Worm (Caenorhabditis elegans) whole organism, L4 larva: ENCODE measurements around the gene far-8.

ENCODE experiments used
- F44E2.7 ChIP-seq: fragments of 200-800 bp; sonication (Bioruptor generic); IDR thresholded peaks from 2 replicates; pipeline ENCODE4 v2.1.2; 2022; ENCODE audit warnings: missing genetic modification characterization, missing compliant biosample characterization
- F49E8.2 ChIP-seq: sonication (generic microtip); optimal IDR thresholded peaks from 2 replicates; lab custom pipeline; 2016; ENCODE audit warnings: missing compliant biosample characterization, mild to moderate bottlenecking, missing genetic modification characterization, borderline replicate concordance
- R02D3.7 ChIP-seq: fragments of 150-350 bp; sonication (generic microtip); optimal IDR thresholded peaks from 3 replicates; lab custom pipeline; 2014; ENCODE audit warnings: missing biosample characterization, missing genetic modification characterization
- Y105C5A.15 ChIP-seq: fragments of 200-800 bp; sonication (Bioruptor generic); IDR thresholded peaks from 2 replicates; pipeline ENCODE4 v1.3.6; 2022; ENCODE audit warnings: missing genetic modification characterization, missing compliant biosample characterization
- Y48G9A.11 ChIP-seq: fragments of 200-800 bp; sonication (Bioruptor generic); IDR thresholded peaks from 2 replicates; pipeline ENCODE4 v1.3.6; 2022; ENCODE audit warnings: missing genetic modification reagents, missing genetic modification characterization, missing compliant biosample characterization
- Y5F2A.4 ChIP-seq: fragments of 200-800 bp; sonication (Bioruptor generic); optimal IDR thresholded peaks from 2 replicates; lab custom pipeline; 2018; ENCODE audit warnings: mild to moderate bottlenecking, missing genetic modification characterization, missing compliant biosample characterization
- ZK546.5 ChIP-seq, 2 experiments: sonication (generic microtip); optimal IDR thresholded peaks; 2 replicates each; lab custom pipeline; 2017; ENCODE audit warnings: missing biosample characterization in 2 of 2, missing genetic modification characterization in 2 of 2
- aly-2 ChIP-seq: sonication (generic microtip); optimal IDR thresholded peaks from 2 replicates; lab custom pipeline; 2018; ENCODE audit warnings: missing biosample characterization, missing genetic modification characterization
- attf-4 ChIP-seq: sonication (generic microtip); optimal IDR thresholded peaks from 3 replicates; lab custom pipeline; 2017; ENCODE audit warnings: missing biosample characterization, missing genetic modification characterization
- ceh-20 ChIP-seq: fragments of 200-800 bp; sonication (Bioruptor generic); IDR thresholded peaks from 2 replicates; pipeline ENCODE4 v1.3.6; 2022; ENCODE audit warnings: missing genetic modification reagents, missing genetic modification characterization, missing compliant biosample characterization
- ceh-32 ChIP-seq: sonication (generic microtip); optimal IDR thresholded peaks from 2 replicates; lab custom pipeline; 2016; ENCODE audit warnings: mild to moderate bottlenecking, missing genetic modification characterization, missing compliant biosample characterization; ENCODE audit not compliant: poor library complexity
- ceh-44 ChIP-seq: fragments of 200-800 bp; sonication (Bioruptor generic); IDR thresholded peaks from 2 replicates; pipeline ENCODE4 v1.3.6; 2022; ENCODE audit warnings: missing genetic modification reagents, missing genetic modification characterization, missing compliant biosample characterization
- ceh-62 ChIP-seq: sonication (generic microtip); optimal IDR thresholded peaks from 2 replicates; lab custom pipeline; 2017; ENCODE audit warnings: missing biosample characterization, missing genetic modification characterization
- ctbp-1 ChIP-seq: fragments of 200-800 bp; sonication (Bioruptor generic); IDR thresholded peaks from 2 replicates; pipeline ENCODE4 v1.3.6; 2022; ENCODE audit warnings: missing genetic modification reagents, missing genetic modification characterization, missing compliant biosample characterization
- daf-16 ChIP-seq, 3 experiments: sonication (generic microtip); optimal IDR thresholded peaks; 2 replicates each; lab custom pipeline; 2016 to 2017; ENCODE audit warnings: missing genetic modification characterization in 3 of 3, missing genetic modification reagents in 3 of 3, mild to moderate bottlenecking in 2 of 3, missing compliant biosample characterization in 2 of 3, missing biosample characterization in 1 of 3, moderate library complexity in 1 of 3
- daf-19 ChIP-seq: fragments of 200-800 bp; sonication (Bioruptor generic); conservative IDR thresholded peaks from 2 replicates; pipeline ENCODE4 v1.3.6; 2022; ENCODE audit warnings: missing genetic modification characterization, missing compliant biosample characterization
- dmd-6 ChIP-seq: fragments of 200-800 bp; sonication (Bioruptor generic); IDR thresholded peaks from 2 replicates; pipeline ENCODE4 v1.3.6; 2022; ENCODE audit warnings: missing genetic modification reagents, missing genetic modification characterization, missing compliant biosample characterization
- dmd-8 ChIP-seq: fragments of 200-800 bp; sonication (Bioruptor generic); IDR thresholded peaks from 2 replicates; pipeline ENCODE4 v1.3.6; 2022; ENCODE audit warnings: missing genetic modification characterization, missing compliant biosample characterization
- duxl-1 ChIP-seq: sonication (generic microtip); optimal IDR thresholded peaks from 2 replicates; lab custom pipeline; 2016; ENCODE audit warnings: mild to moderate bottlenecking, missing genetic modification characterization, moderate library complexity, missing compliant biosample characterization; ENCODE audit not compliant: poor library complexity
- fkh-10 ChIP-seq: fragments of 150-350 bp; optimal IDR thresholded peaks from 2 replicates; lab custom pipeline; 2014; ENCODE audit warnings: missing biosample characterization, missing genetic modification reagents, missing genetic modification characterization
- fos-1 ChIP-seq: fragments of 150-350 bp; optimal IDR thresholded peaks from 2 replicates; lab custom pipeline; 2014; ENCODE audit warnings: missing biosample characterization, missing genetic modification characterization
- jun-1 ChIP-seq: fragments of 150-350 bp; optimal IDR thresholded peaks from 2 replicates; lab custom pipeline; 2014; ENCODE audit warnings: missing biosample characterization, missing genetic modification reagents, missing genetic modification characterization
- lin-13 ChIP-seq: fragments of 150-350 bp; optimal IDR thresholded peaks from 2 replicates; lab custom pipeline; 2014; ENCODE audit warnings: missing biosample characterization, missing genetic modification reagents, missing genetic modification characterization
- lin-15B ChIP-seq: fragments of 150-350 bp; sonication (generic microtip); optimal IDR thresholded peaks from 3 replicates; lab custom pipeline; 2014; ENCODE audit warnings: missing biosample characterization, missing genetic modification characterization
- madf-5 ChIP-seq, 2 experiments: fragments of 200-800 bp; sonication (Bioruptor generic); IDR thresholded peaks; 2 replicates each; pipeline ENCODE4 v1.3.6; 2022; ENCODE audit warnings: missing compliant biosample characterization in 2 of 2, missing genetic modification characterization in 2 of 2
- mdl-1 ChIP-seq, 2 experiments: fragments of 150-350 bp in 1 of 2; sonication (generic microtip) in 1 of 2; optimal IDR thresholded peaks; 2 replicates each; lab custom pipeline; 2014 to 2017; ENCODE audit warnings: missing biosample characterization in 2 of 2, missing genetic modification characterization in 2 of 2
- mxl-2 ChIP-seq: fragments of 200-800 bp; sonication (Bioruptor generic); conservative IDR thresholded peaks from 2 replicates; pipeline ENCODE4 v1.3.6; 2022; ENCODE audit warnings: missing genetic modification reagents, missing genetic modification characterization, missing compliant biosample characterization
- nhr-10 ChIP-seq: fragments of 150-350 bp; optimal IDR thresholded peaks from 2 replicates; lab custom pipeline; 2014; ENCODE audit warnings: missing biosample characterization, missing genetic modification characterization
- nhr-11 ChIP-seq: fragments of 150-350 bp; optimal IDR thresholded peaks from 2 replicates; lab custom pipeline; 2014; ENCODE audit warnings: missing biosample characterization, missing genetic modification characterization
- nhr-28 ChIP-seq: fragments of 150-350 bp; optimal IDR thresholded peaks from 2 replicates; lab custom pipeline; 2014; ENCODE audit warnings: missing biosample characterization, missing genetic modification characterization
- nhr-42 ChIP-seq: fragments of 200-800 bp; sonication (Bioruptor generic); IDR thresholded peaks from 2 replicates; pipeline ENCODE4 v1.3.6; 2022; ENCODE audit warnings: missing genetic modification characterization, missing compliant biosample characterization
- nhr-48 ChIP-seq: sonication (generic microtip); optimal IDR thresholded peaks from 2 replicates; lab custom pipeline; 2016; ENCODE audit warnings: mild to moderate bottlenecking, missing genetic modification characterization, missing compliant biosample characterization
- nhr-6 ChIP-seq: fragments of 150-350 bp; optimal IDR thresholded peaks from 2 replicates; lab custom pipeline; 2014; ENCODE audit warnings: missing biosample characterization, missing genetic modification characterization
- nhr-76 ChIP-seq: fragments of 150-350 bp; optimal IDR thresholded peaks from 2 replicates; lab custom pipeline; 2014; ENCODE audit warnings: missing biosample characterization, missing genetic modification characterization
- nhr-77 ChIP-seq: fragments of 150-350 bp; optimal IDR thresholded peaks from 2 replicates; lab custom pipeline; 2014; ENCODE audit warnings: missing biosample characterization, missing genetic modification characterization
- pha-4 ChIP-seq, 2 experiments: fragments of 150-350 bp in 1 of 2; fragments of 200-800 bp in 1 of 2; sonication (Bioruptor generic) in 1 of 2; IDR thresholded peaks in 1 of 2; optimal IDR thresholded peaks in 1 of 2; 2 replicates each; pipeline versions ENCODE4 v1.3.6 to Lab custom; 2014 to 2022; ENCODE audit warnings: missing genetic modification characterization in 2 of 2, missing genetic modification reagents in 2 of 2, missing biosample characterization in 1 of 2, missing compliant biosample characterization in 1 of 2
- php-3 ChIP-seq: fragments of 200-800 bp; sonication (Bioruptor generic); IDR thresholded peaks from 2 replicates; pipeline ENCODE4 v1.3.6; 2022; ENCODE audit warnings: missing genetic modification reagents, missing genetic modification characterization, missing compliant biosample characterization
- pqm-1 ChIP-seq: sonication (generic microtip); optimal IDR thresholded peaks from 2 replicates; lab custom pipeline; 2017; ENCODE audit warnings: missing biosample characterization, missing genetic modification characterization
- saeg-2 ChIP-seq: fragments of 200-800 bp; sonication (Bioruptor generic); IDR thresholded peaks from 2 replicates; pipeline ENCODE4 v1.3.6; 2022; ENCODE audit warnings: missing genetic modification reagents, missing genetic modification characterization, missing compliant biosample characterization
- snpc-4 ChIP-seq: fragments of 150-350 bp; optimal IDR thresholded peaks from 2 replicates; lab custom pipeline; 2014; ENCODE audit warnings: missing biosample characterization, missing genetic modification characterization
- spr-1 ChIP-seq: sonication (generic microtip); optimal IDR thresholded peaks from 2 replicates; lab custom pipeline; 2016; ENCODE audit warnings: mild to moderate bottlenecking, missing genetic modification characterization, missing compliant biosample characterization
- tra-1 ChIP-seq: fragments of 200-800 bp; sonication (Bioruptor generic); IDR thresholded peaks from 2 replicates; pipeline ENCODE4 v1.3.6; 2022; ENCODE audit warnings: missing genetic modification reagents, missing genetic modification characterization, missing compliant biosample characterization
- unc-62 ChIP-seq, 3 experiments: fragments of 150-350 bp in 1 of 3; sonication (generic microtip); optimal IDR thresholded peaks in 2 of 3; peaks in 1 of 3; 1 replicate in 1 of 3; 2 replicates in 2 of 3; lab custom pipeline; 2014 to 2017; ENCODE audit warnings: missing biosample characterization in 3 of 3, missing genetic modification characterization in 3 of 3, missing genetic modification reagents in 3 of 3, missing genotype in 1 of 3
- zag-1 ChIP-seq: fragments of 150-350 bp; optimal IDR thresholded peaks from 2 replicates; lab custom pipeline; 2014; ENCODE audit warnings: missing biosample characterization, missing genetic modification characterization
- zip-2 ChIP-seq: fragments of 150-350 bp; optimal IDR thresholded peaks from 2 replicates; lab custom pipeline; 2014; ENCODE audit warnings: missing biosample characterization, missing genetic modification characterization
- ztf-7 ChIP-seq: fragments of 150-350 bp; optimal IDR thresholded peaks from 2 replicates; lab custom pipeline; 2014; ENCODE audit warnings: missing biosample characterization, missing genetic modification characterization

far-8 gene

DNA sequence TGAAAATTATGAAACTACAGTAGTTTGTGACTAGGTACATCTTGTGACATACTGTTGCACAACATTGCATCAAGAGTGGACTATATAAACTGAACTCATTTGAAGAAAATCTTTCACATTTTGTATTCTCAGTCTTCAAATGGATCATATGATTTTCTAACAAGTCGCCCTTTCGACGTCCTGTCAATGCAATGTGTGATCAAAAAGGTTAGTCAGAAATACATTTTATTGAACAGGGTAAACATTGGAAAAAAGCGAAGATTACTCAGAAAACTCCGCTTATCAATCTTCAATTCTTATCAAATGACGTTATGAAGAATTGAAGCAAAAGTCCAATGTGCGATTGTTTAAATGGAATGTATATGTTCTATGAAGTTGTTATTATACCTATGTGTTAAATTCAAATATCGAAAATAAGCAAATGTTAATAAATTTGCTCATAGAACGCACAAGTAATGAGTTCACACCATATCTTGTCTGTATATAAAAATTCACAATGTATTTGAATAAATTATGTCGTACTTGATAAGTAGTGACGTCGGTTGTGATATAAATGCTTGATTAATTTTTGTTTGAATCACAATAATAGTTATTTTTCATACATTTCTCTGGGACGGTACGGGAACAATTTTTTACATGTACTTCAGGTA, 9.8 kb upstream of the far-8 start, which contains the start of gene zip-2 (continued):
- TF ChIP-seq mdl-1 (tag; optimal IDR thresholded peaks at IDR 0.05; lab: Kevin White, UChicago) (no peak), dmd-6 (GFP tag; lab: Robert Waterston, UW) (peak; percentile 90), nhr-76 (no peak), zag-1 (tag; lab: Kevin White, UChicago) (no peak), lin-15B (tag; lab: Kevin White, UChicago) (no peak), nhr-42 (no peak), saeg-2 (GFP tag; lab: Robert Waterston, UW) (no peak), nhr-6 (tag; lab: Kevin White, UChicago) (peak; percentile 83), ZK546.5 (tag; optimal IDR thresholded peaks at IDR 0.05; lab: Kevin White, UChicago) (no peak), tra-1 (GFP tag; lab: Robert Waterston, UW) (0 out of 2 replicates have a peak, but pooled peaks have one; percentile 41), daf-16 (GFP tag; optimal IDR thresholded peaks at IDR 0.05; lab: Kevin White, UChicago) (no peak), daf-16 (tag; optimal IDR thresholded peaks at IDR 0.05; lab: Kevin White, UChicago) (peak; percentile 95), ceh-32 (tag; lab: Kevin White, UChicago) (no peak), Y48G9A.11 (GFP tag; lab: Robert Waterston, UW) (no peak), lin-13 (no peak), pqm-1 (tag; lab: Kevin White, UChicago) (peak; percentile 84), ceh-20 (no peak), attf-4 (tag; lab: Kevin White, UChicago) (no peak), nhr-77 (tag; lab: Kevin White, UChicago) (peak; percentile 71), nhr-10 (peak; percentile 50), nhr-48 (tag; lab: Kevin White, UChicago) (peak; percentile 53), snpc-4 (tag; lab: Kevin White, UChicago) (no peak), fkh-10 (no peak), nhr-28 (tag; lab: Kevin White, UChicago) (peak; percentile 91)

DNA sequence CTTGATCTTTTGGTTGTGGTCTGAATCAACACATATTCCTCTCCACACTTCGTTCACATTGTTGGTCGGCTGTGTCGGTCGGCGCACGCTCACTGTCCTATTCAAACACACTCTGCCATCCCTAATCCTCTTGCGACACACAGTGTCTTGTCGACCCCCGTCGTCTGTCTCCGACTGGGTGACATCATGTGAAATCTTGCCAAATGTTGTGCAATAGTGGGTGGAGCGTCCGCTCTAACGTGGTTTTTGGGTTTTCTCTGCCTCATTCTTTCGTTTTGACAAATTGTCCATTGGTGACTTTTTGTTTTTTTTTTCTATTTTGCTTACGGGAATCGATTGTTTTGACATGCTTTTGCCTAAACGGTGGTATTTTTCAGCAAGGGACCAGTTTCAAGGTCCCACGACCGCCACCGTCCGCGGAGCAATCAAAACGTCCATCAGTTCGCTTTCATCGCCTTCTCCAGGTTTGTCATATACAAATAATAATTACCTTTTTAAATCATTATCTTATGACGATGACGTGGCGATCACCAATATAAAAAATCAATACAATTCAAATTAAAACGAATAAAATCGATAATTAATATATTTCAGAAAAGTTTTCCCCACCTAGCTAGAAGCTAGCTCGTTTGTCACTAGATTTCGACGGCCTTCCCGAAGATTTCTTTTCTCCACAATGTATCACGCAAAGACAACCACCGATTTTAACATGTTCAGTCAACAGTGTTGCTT, 8.9 kb upstream of the far-8 start:
- TF ChIP-seq pha-4 (GFP tag; IDR thresholded peaks at IDR 0.05; lab: Robert Waterston, UW) (peak; percentile 79), pha-4 (tag; optimal IDR thresholded peaks at IDR 0.05; lab: Kevin White, UChicago) (peak; percentile 75), dmd-8 (GFP tag; lab: Robert Waterston, UW) (no peak), duxl-1 (tag; lab: Kevin White, UChicago) (peak; percentile 13), R02D3.7 (tag; lab: Kevin White, UChicago) (no peak), unc-62 (GFP tag; optimal IDR thresholded peaks at IDR 0.05 in 1 of 2; lab: Kevin White, UChicago) (peak; percentile 25 to 100), unc-62 (tag; optimal IDR thresholded peaks at IDR 0.05; lab: Kevin White, UChicago) (no peak), F44E2.7 (GFP tag; lab: Robert Waterston, UW) (no peak), spr-1 (peak; percentile 75), aly-2 (tag; lab: Kevin White, UChicago) (no peak), ceh-62 (no peak), madf-5 (GFP tag; IDR thresholded peaks at IDR 0.05; lab: Robert Waterston, UW) (peak in 1 of 2 experiments; percentile 52; a peak in 1 of 4 replicates), zip-2 (no peak), nhr-11 (tag; lab: Kevin White, UChicago) (peak; percentile 96), ztf-7 (tag; lab: Kevin White, UChicago) (peak; percentile 98), ctbp-1 (peak; percentile 82), daf-19 (no peak), Y105C5A.15 (GFP tag; lab: Robert Waterston, UW) (0 out of 2 replicates have a peak, but pooled peaks have one; percentile 27), F49E8.2 (tag; lab: Kevin White, UChicago) (no peak), mxl-2 (GFP tag; lab: Robert Waterston, UW) (0 out of 2 replicates have a peak, but pooled peaks have one; percentile 3), jun-1 (tag; lab: Kevin White, UChicago) (peak; percentile 85), ZK546.5 (tag; optimal IDR thresholded peaks at IDR 0.05; lab: Kevin White, UChicago) (peak in 1 of 2 experiments; percentile 38), attf-4 (tag; lab: Kevin White, UChicago) (peak; percentile 1), ceh-20 (peak; percentile 88), fkh-10 (peak; percentile 96), fos-1 (tag; lab: Kevin White, UChicago) (peak; percentile 78), Y5F2A.4 (no peak), nhr-77 (tag; lab: Kevin White, UChicago) (peak; percentile 98), php-3 (GFP tag; lab: Robert Waterston, UW) (peak; percentile 77), ceh-44 (GFP tag; lab: Robert Waterston, UW) (no peak), daf-16 (GFP tag; optimal IDR thresholded peaks at IDR 0.05; lab: Kevin White, UChicago) (peak; percentile 17 to 53), daf-16 (tag; optimal IDR thresholded peaks at IDR 0.05; lab: Kevin White, UChicago) (peak; percentile 88)
